Fruit fly (Drosophila melanogaster): ENCODE measurements around the gene MED6.

dm6 chr3R:9745442-9745841 lies 23.3 kb downstream of the MED6 start:
- no peak for TF ChIP-seq cas (GFP tag; IDR thresholded peaks at IDR 0.05)
- TF ChIP-seq CG12236 (GFP tag; optimal IDR thresholded peaks at IDR 0.05), result no peak
- TF ChIP-seq CG17186 (GFP tag; optimal IDR thresholded peaks at IDR 0.05), result no peak
- no peak for TF ChIP-seq CkIIα-i1 (GFP tag; IDR thresholded peaks at IDR 0.05)
- TF ChIP-seq Ada2b (GFP tag; IDR thresholded peaks at IDR 0.05), result no peak
- TF ChIP-seq Gug (GFP tag; IDR thresholded peaks at IDR 0.05), result no peak
- no peak for TF ChIP-seq CG3726 (GFP tag; IDR thresholded peaks at IDR 0.05)
- TF ChIP-seq sug (tag; optimal IDR thresholded peaks at IDR 0.05), result no peak
